Worm (Caenorhabditis elegans) whole organism, midembryonic: Measurements from ENCODE around the gene srx-65.

Source experiments
- T22C8.4 ChIP-seq: fragments of 200-800 bp; sonication (Bioruptor generic); IDR thresholded peaks from 2 replicates; pipeline ENCODE4 v1.3.6; 2022; ENCODE audit warnings: missing genetic modification characterization, missing compliant biosample characterization
- cog-1 ChIP-seq: sonication (generic microtip); optimal IDR thresholded peaks from 2 replicates; lab custom pipeline; 2016; ENCODE audit warnings: missing genetic modification characterization, missing compliant biosample characterization
- flt-1 ChIP-seq: fragments of 200-800 bp; sonication (Bioruptor generic); IDR thresholded peaks from 2 replicates; pipeline ENCODE4 v1.3.6; 2022; ENCODE audit warnings: missing genetic modification characterization, missing compliant biosample characterization
- klf-2 ChIP-seq: fragments of 200-800 bp; sonication (Bioruptor generic); conservative IDR thresholded peaks from 2 replicates; pipeline ENCODE4 v1.3.6; 2022; ENCODE audit warnings: missing genetic modification reagents, missing genetic modification characterization, missing compliant biosample characterization
- med-1 ChIP-seq: sonication (generic microtip); optimal IDR thresholded peaks from 2 replicates; lab custom pipeline; 2017; ENCODE audit warnings: missing genetic modification characterization, mild to moderate bottlenecking, missing compliant biosample characterization, antibody characterized with exemption, missing genetic modification reagents; ENCODE audit not compliant: insufficient read depth
- ref-1 ChIP-seq: fragments of 200-800 bp; sonication (Bioruptor generic); conservative IDR thresholded peaks from 2 replicates; pipeline ENCODE4 v1.3.6; 2022; ENCODE audit warnings: missing genetic modification reagents, missing genetic modification characterization, missing compliant biosample characterization
- tab-1 ChIP-seq: fragments of 200-800 bp; sonication (Bioruptor generic); IDR thresholded peaks from 2 replicates; pipeline ENCODE4 v1.3.6; 2022; ENCODE audit warnings: missing genetic modification characterization, missing compliant biosample characterization
- ztf-23 ChIP-seq: fragments of 200-800 bp; sonication (Bioruptor generic); IDR thresholded peaks from 2 replicates; pipeline ENCODE4 v1.3.6; 2022; ENCODE audit warnings: missing genetic modification reagents, missing genetic modification characterization, missing compliant biosample characterization
- ztf-29 ChIP-seq: fragments of 200-800 bp; sonication (Bioruptor generic); IDR thresholded peaks from 2 replicates; pipeline ENCODE4 v1.3.6; 2022; ENCODE audit warnings: missing genetic modification reagents, missing genetic modification characterization, missing compliant biosample characterization

The srx-65 gene

DNA sequence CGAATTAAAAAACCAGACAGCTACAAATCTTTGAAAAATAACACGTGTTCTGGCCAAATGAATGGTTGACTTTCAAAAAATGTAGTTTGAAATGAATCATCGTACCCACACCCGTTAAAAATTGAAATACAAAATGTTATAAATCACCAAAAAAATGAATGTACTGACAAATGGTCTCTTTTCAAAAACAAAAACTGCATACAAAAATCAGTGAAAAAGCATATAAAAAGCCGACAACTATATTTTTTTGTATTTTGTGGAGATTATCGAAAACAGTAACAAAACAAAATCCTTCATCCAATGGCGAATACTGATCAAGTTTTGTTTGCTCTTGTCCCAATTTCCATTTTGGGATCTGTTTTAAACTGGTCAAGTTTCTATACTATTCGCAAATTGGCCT, 2.4 kb upstream of the srx-65 start, which contains the start of gene srx-66:
srx-66 (plus strand) TSS at position 301 of the 400 bp plus-strand sequence.
- TF ChIP-seq ztf-29 (GFP tag; lab: Robert Waterston, UW) = no peak
- no peak for TF ChIP-seq med-1
- TF ChIP-seq klf-2 (GFP tag; lab: Robert Waterston, UW) = no peak
- TF ChIP-seq ref-1 = no peak

DNA sequence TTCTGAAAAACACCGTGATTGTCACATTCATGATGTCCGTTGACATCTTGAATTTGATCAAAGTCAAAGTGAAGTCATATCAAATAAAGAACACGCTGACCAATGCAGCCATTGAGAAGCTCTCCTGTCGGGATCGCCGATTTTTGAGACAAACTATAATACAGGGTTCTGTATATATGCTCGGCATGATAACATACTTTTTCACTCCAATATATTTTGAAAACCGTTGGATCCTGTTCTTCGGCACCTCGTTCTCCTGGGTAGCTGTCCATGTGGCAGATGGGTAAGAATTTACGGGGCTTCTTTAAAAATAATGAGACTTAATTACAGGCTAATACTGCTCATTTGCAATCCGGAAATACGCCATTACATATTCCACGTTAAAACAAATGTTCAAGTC, 812 bp downstream of the srx-65 start:
- TF ChIP-seq med-1 = no peak
- TF ChIP-seq tab-1 (GFP tag; lab: Robert Waterston, UW) = no peak
- TF ChIP-seq ztf-29 (GFP tag; lab: Robert Waterston, UW) = no peak
- TF ChIP-seq ref-1 = no peak
- TF ChIP-seq T22C8.4 (GFP tag; lab: Robert Waterston, UW) = no peak
- no peak for TF ChIP-seq ztf-23 (GFP tag; lab: Robert Waterston, UW)
- TF ChIP-seq cog-1 = no peak
- no peak for TF ChIP-seq klf-2 (GFP tag; lab: Robert Waterston, UW)
- TF ChIP-seq flt-1 (GFP tag; lab: Robert Waterston, UW) = no peak

ce11 chrV:3927522-3927921, 5.8 kb downstream of the srx-65 start:
- no peak for TF ChIP-seq ztf-23 (GFP tag; lab: Robert Waterston, UW)
- 0 out of 2 replicates have a peak, but pooled peaks have one; percentile 42 for TF ChIP-seq klf-2 (GFP tag; lab: Robert Waterston, UW)

- TF ChIP-seq tab-1 (GFP tag; lab: Robert Waterston, UW) = no peak
- TF ChIP-seq cog-1 = no peak
These were observed 7.4 kb downstream of the srx-65 start, which contains the start of gene srx-64 for ce11 chrV:3929099-3929498. TSS of gene srx-64 (plus strand) at chrV:3929399.

ce11 chrV:3931326-3931725, 9.6 kb downstream of the srx-65 start, which contains the start of gene srx-63:
TSS of gene srx-63 (plus strand) at chrV:3931626.
- TF ChIP-seq ref-1 = no peak

DNA sequence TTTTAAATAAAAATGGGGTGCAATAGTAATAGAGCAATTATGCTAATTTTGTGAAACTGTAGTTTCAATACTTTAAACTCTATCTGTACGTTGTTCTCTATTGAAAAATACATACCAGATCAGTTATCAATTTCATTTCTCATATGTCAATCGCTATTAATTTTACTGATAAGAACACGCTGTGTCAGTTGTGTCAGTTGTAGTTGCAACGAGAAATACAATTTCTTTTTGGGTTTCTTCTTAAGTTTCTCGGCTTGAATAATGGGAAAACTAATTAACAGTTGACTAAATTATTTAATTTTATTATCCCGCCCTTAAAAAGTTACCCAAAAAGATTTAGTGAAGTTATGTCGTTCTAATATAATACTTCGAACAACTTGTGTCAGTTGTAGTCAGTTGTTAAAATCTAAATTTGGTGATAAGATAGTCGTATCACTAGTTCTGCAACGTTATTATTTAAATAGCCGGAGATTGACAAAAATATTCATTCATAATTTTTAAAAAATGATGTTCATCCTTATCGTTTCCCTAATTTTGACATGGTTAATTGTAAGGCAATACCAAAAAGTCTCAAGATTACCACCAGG, 14.2 kb downstream of the srx-65 start, which contains the start of gene cyp-35A5:
cyp-35A5 (plus strand) TSS at position 435 of the 587 bp plus-strand sequence.
- TF ChIP-seq flt-1 (GFP tag; lab: Robert Waterston, UW) (no peak), cog-1 (no peak), T22C8.4 (GFP tag; lab: Robert Waterston, UW) (no peak), klf-2 (GFP tag; lab: Robert Waterston, UW) (no peak)

ce11 chrV:3938789-3939188, 17.1 kb downstream of the srx-65 start, which contains the start of gene cyp-35B1:
TSS of gene cyp-35B1 (plus strand) at chrV:3939032.
- TF ChIP-seq tab-1 (GFP tag; lab: Robert Waterston, UW) (no peak), ztf-23 (GFP tag; lab: Robert Waterston, UW) (no peak), cog-1 (no peak), klf-2 (GFP tag; lab: Robert Waterston, UW) (no peak), T22C8.4 (GFP tag; lab: Robert Waterston, UW) (no peak), ztf-29 (GFP tag; lab: Robert Waterston, UW) (no peak), flt-1 (GFP tag; lab: Robert Waterston, UW) (no peak), med-1 (no peak), ref-1 (no peak)

DNA sequence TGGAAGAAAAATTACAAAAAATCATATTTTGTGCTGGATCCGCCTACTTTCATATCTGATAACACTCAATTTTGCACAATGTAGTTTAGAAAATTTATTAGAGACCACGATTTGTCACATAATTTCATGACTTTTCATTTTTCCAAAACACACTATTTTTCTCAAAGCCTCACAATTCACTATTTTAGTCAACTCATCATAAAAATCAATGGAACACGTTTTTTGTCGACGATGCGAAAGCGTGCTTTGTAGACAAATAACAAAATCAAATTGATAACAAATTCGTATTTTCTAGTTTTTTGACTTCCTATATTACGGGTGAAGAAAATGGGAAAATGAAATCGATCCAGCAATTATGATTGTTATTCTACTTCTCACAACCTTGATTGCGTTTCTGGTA, 20.1 kb downstream of the srx-65 start, which contains the start of gene cyp-35B2:
cyp-35B2 (plus strand) TSS at position 301 of the 400 bp plus-strand sequence.
- TF ChIP-seq tab-1 (GFP tag; lab: Robert Waterston, UW) = no peak
- no peak for TF ChIP-seq ztf-29 (GFP tag; lab: Robert Waterston, UW)
- no peak for TF ChIP-seq cog-1
- no peak for TF ChIP-seq ref-1
- no peak for TF ChIP-seq ztf-23 (GFP tag; lab: Robert Waterston, UW)
- no peak for TF ChIP-seq klf-2 (GFP tag; lab: Robert Waterston, UW)
- no peak for TF ChIP-seq med-1
- TF ChIP-seq flt-1 (GFP tag; lab: Robert Waterston, UW) = no peak
- no peak for TF ChIP-seq T22C8.4 (GFP tag; lab: Robert Waterston, UW)

ce11 chrV:3943364-3943763, 21.6 kb downstream of the srx-65 start:
- TF ChIP-seq tab-1 (GFP tag; lab: Robert Waterston, UW) (no peak), med-1 (no peak), cog-1 (no peak), flt-1 (GFP tag; lab: Robert Waterston, UW) (no peak), ref-1 (no peak), ztf-29 (GFP tag; lab: Robert Waterston, UW) (no peak), klf-2 (GFP tag; lab: Robert Waterston, UW) (no peak), T22C8.4 (GFP tag; lab: Robert Waterston, UW) (no peak), ztf-23 (GFP tag; lab: Robert Waterston, UW) (no peak)

DNA sequence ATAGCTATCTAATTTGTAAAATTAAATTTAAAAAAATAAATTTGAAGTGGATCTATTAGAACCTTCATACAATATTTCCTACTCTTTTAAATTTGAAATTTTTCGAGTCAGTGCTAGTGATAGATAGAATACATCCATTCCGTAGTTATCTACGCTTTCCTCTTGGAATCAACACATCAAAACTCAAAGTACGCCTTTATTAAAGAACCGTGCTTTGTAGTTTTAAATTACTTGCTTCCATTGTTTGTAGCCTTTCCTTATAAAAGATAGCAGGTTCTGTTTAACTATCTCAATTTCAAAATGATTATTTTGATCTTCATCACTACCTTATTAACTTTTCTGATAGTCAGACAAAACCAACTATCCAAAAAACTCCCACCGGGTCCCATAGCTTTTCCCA, 23.3 kb downstream of the srx-65 start, which contains the start of gene cyp-35B3:
cyp-35B3 (plus strand) TSS at position 301 of the 400 bp plus-strand sequence.
- TF ChIP-seq ztf-29 (GFP tag; lab: Robert Waterston, UW) = no peak
- TF ChIP-seq ztf-23 (GFP tag; lab: Robert Waterston, UW) = no peak
- no peak for TF ChIP-seq tab-1 (GFP tag; lab: Robert Waterston, UW)
- TF ChIP-seq med-1 = no peak
- TF ChIP-seq flt-1 (GFP tag; lab: Robert Waterston, UW) = no peak
- no peak for TF ChIP-seq cog-1
- no peak for TF ChIP-seq ref-1
- no peak for TF ChIP-seq T22C8.4 (GFP tag; lab: Robert Waterston, UW)
- TF ChIP-seq klf-2 (GFP tag; lab: Robert Waterston, UW) = no peak

DNA sequence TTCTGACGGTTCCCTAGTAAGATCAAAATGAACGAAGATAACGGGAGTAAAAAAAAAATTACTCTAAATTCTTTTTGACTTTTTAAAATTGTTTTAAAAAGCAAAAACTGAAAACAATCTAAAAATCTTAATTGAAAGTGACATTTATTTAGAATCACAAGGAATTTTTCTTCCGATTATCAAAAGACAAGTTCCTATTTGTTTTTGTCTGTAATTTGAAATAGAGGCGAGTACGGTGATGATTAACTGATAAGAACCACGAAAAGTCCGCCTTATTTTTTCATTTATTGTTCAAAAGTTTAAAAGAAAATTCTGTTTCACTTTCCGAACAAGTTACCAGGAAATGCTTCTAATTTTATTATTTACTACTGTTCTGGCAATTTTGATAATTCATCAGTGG, 28.0 kb downstream of the srx-65 start, which contains the start of gene dach-1:
dach-1 (plus strand) TSS at position 301 of the 400 bp plus-strand sequence.
- no peak for TF ChIP-seq T22C8.4 (GFP tag; lab: Robert Waterston, UW)
- TF ChIP-seq med-1 = no peak
